Worm (Caenorhabditis elegans) whole organism, early embryonic: Measurements from ENCODE around the gene sre-28.

Source experiments
- B0310.2 ChIP-seq: sonication (generic microtip); optimal IDR thresholded peaks from 2 replicates; lab custom pipeline; 2016; ENCODE audit warnings: mild to moderate bottlenecking, missing genetic modification characterization, missing compliant biosample characterization
- F13C5.2 ChIP-seq: sonication (generic microtip); optimal IDR thresholded peaks from 2 replicates; lab custom pipeline; 2017; ENCODE audit warnings: mild to moderate bottlenecking, missing genetic modification characterization, inconsistent platforms, missing compliant biosample characterization
- ama-1 ChIP-seq: fragments of 150-350 bp; optimal IDR thresholded peaks from 2 replicates; lab custom pipeline; 2014
- ceh-13 ChIP-seq: fragments of 200-800 bp; sonication (Bioruptor generic); optimal IDR thresholded peaks from 2 replicates; lab custom pipeline; 2018; ENCODE audit warnings: mild to moderate bottlenecking, missing genetic modification characterization, missing compliant biosample characterization
- flt-1 ChIP-seq: fragments of 200-800 bp; sonication (Bioruptor generic); IDR thresholded peaks from 2 replicates; pipeline ENCODE4 v1.3.6; 2022; ENCODE audit warnings: missing genetic modification characterization, missing compliant biosample characterization
- tbx-11 ChIP-seq: fragments of 200-800 bp; sonication (Bioruptor generic); IDR thresholded peaks from 2 replicates; pipeline ENCODE4 v1.3.6; 2022; ENCODE audit warnings: missing genetic modification characterization, missing compliant biosample characterization
- tra-4 ChIP-seq: sonication (generic microtip); optimal IDR thresholded peaks from 2 replicates; lab custom pipeline; 2017; ENCODE audit warnings: missing genetic modification characterization, missing compliant biosample characterization

- TF ChIP-seq ama-1 (lab: Kevin White, UChicago) (no peak), B0310.2 (tag; lab: Kevin White, UChicago) (no peak), F13C5.2 (no peak), ceh-13 (GFP tag; lab: Kevin White, UChicago) (no peak), flt-1 (GFP tag; lab: Robert Waterston, UW) (no peak), tbx-11 (GFP tag; lab: Robert Waterston, UW) (no peak), tra-4 (no peak)
Measured at ce11 chrV:9909624-9910023, 34.6 kb upstream of the sre-28 start.
